Fruit fly (Drosophila melanogaster) whole organism: ENCODE data around the gene CG43230.

ENCODE experiments used
- CG8478 ChIP-seq: fragments of >200 bp; optimal IDR thresholded peaks from 2 replicates; lab custom pipeline; 2018; ENCODE audit warnings: inconsistent platforms
- EcR ChIP-seq, 2 experiments: fragments of >200 bp; optimal IDR thresholded peaks; 2 replicates each; lab custom pipeline; 2017; ENCODE audit warnings: missing biosample characterization in 2 of 2, missing genetic modification characterization in 2 of 2, missing genetic modification reagents in 2 of 2
- pan ChIP-seq: fragments of >200 bp; optimal IDR thresholded peaks from 2 replicates; lab custom pipeline; 2017
- usp ChIP-seq: fragments of >200 bp; optimal IDR thresholded peaks from 2 replicates; lab custom pipeline; 2017; ENCODE audit warnings: missing biosample characterization, missing genetic modification characterization, mixed read lengths

DNA sequence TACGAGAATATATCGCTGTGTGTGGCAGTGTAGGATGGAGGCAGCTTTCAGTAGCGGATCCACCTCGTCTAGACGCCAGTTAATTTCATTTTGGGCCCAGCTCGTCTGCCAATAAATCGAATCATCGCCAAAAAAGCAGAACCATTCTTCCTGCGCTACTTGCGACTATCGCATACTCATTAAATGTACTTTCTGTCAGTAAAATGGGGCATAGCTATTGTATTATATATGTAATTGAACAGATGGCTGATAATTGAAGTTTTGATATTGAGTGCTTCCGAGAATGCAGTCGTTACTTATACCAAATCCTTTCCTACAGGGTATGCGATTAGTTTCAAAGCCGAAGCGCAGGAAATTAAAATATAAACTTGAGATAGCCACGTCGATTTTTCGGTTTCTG, 29.7 kb downstream of the CG43230 start:
- TF ChIP-seq CG8478 (no peak), usp (GFP tag; lab: Kevin White, UChicago) (no peak), EcR (GFP tag; optimal IDR thresholded peaks at IDR 0.05; lab: Kevin White, UChicago) (no peak), pan (lab: Kevin White, UChicago) (no peak)
